Worm (Caenorhabditis elegans): ENCODE results near the gene delm-1.

DNA sequence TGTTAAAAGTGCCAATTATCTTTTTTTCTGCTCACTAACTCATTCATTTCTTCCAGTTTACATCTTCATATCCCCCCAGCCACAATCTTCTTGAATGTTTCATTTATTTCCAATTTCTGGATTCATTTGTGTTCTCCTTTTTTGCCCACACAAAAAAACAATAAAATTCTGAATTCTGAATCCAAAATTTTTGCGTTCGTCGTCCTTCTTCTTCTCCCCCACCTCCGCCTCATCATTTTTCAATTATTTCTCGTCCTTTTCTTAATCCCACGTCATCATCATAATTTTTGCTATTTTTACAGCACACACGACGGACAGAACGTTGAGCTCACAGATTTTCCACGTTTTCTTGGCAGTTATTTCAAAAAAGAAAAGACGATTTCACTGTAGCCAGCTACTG is 49.3 kb upstream of the delm-1 start, which contains the start of gene C07C7.1:
- no peak for TF ChIP-seq nhr-237 (tag; optimal IDR thresholded peaks at IDR 0.05)
- no peak for TF ChIP-seq zag-1 (tag; optimal IDR thresholded peaks at IDR 0.05)
- no peak for TF ChIP-seq dmd-8 (GFP tag; IDR thresholded peaks at IDR 0.05)
- no peak for TF ChIP-seq nhr-28 (tag; optimal IDR thresholded peaks at IDR 0.05)
- no peak for TF ChIP-seq ama-1 (optimal IDR thresholded peaks at IDR 0.05)
- no peak for TF ChIP-seq mdl-1 (tag; optimal IDR thresholded peaks at IDR 0.05)
- no peak for TF ChIP-seq aly-2 (tag; optimal IDR thresholded peaks at IDR 0.05)
- no peak for TF ChIP-seq pqm-1 (tag; optimal IDR thresholded peaks at IDR 0.05)
- TF ChIP-seq hmg-1.1 (GFP tag; IDR thresholded peaks at IDR 0.05): no peak
- no peak for TF ChIP-seq nhr-77 (tag; optimal IDR thresholded peaks at IDR 0.05)
- no peak for TF ChIP-seq tag-97 (GFP tag; IDR thresholded peaks at IDR 0.05)
- TF ChIP-seq rbr-2 (tag; optimal IDR thresholded peaks at IDR 0.05): no peak
- no peak for TF ChIP-seq nhr-76 (tag; optimal IDR thresholded peaks at IDR 0.05)
- TF ChIP-seq egl-27 (tag; optimal IDR thresholded peaks at IDR 0.05): no peak

All from whole organism, L4 larva.